Worm (Caenorhabditis elegans): ENCODE measurements around the gene fut-2.

Gene fut-2

ce11 chrV:6551707-6552390 is 23.8 kb downstream of the fut-2 start, which contains the start of gene twk-10 (continued):
- TF ChIP-seq Y53G8AR.9 (GFP tag; conservative IDR thresholded peaks at IDR 0.05) (no peak), F57A8.1 (GFP tag; optimal IDR thresholded peaks at IDR 0.05) (peak; percentile 50), F52B5.7 (tag; optimal IDR thresholded peaks at IDR 0.05) (no peak), ztf-18 (tag; optimal IDR thresholded peaks at IDR 0.05) (peak; percentile 56), T26A5.8 (tag; optimal IDR thresholded peaks at IDR 0.05) (peak; percentile 8), ztf-6 (GFP tag; IDR thresholded peaks at IDR 0.05) (no peak), tlf-1 (GFP tag; optimal IDR thresholded peaks at IDR 0.05) (no peak), snpc-1.3 (tag; optimal IDR thresholded peaks at IDR 0.05; ENCODE audit: insufficient read depth) (peak; percentile 57), him-1 (tag; optimal IDR thresholded peaks at IDR 0.05) (peak; percentile 75), dox-1 (GFP tag; IDR thresholded peaks at IDR 0.05) (peak; percentile 72; the same call in 1 of the 2 replicates), bed-2 (GFP tag; IDR thresholded peaks at IDR 0.05) (no peak), mcd-1 (GFP tag; IDR thresholded peaks at IDR 0.05) (no peak), snpc-4 (GFP tag; optimal IDR thresholded peaks at IDR 0.05) (peak; percentile 70), snpc-4 (tag; optimal IDR thresholded peaks at IDR 0.05) (peak in 1 of 4 experiments; percentile 35), sptf-2 (GFP tag; optimal IDR thresholded peaks at IDR 0.05) (no peak), pbrm-1 (GFP tag; IDR thresholded peaks at IDR 0.05) (peak; percentile 52; the same call in 1 of the 2 replicates), cebp-2 (GFP tag; IDR thresholded peaks at IDR 0.05) (0 out of 2 replicates have a peak, but pooled peaks have one; percentile 47), attf-6 (GFP tag; IDR thresholded peaks at IDR 0.05) (no peak), zim-3 (tag; optimal IDR thresholded peaks at IDR 0.05) (no peak), bed-1 (GFP tag; IDR thresholded peaks at IDR 0.05) (no peak), Y79H2A.3 (GFP tag; conservative IDR thresholded peaks at IDR 0.05) (no peak), Y53F4B.3 (GFP tag; IDR thresholded peaks at IDR 0.05) (no peak), tbp1 (GFP tag; optimal IDR thresholded peaks at IDR 0.05) (peak; percentile 94), sdz-38 (tag; optimal IDR thresholded peaks at IDR 0.05) (no peak), hrde-1 (tag; optimal IDR thresholded peaks at IDR 0.05; ENCODE audit: borderline replicate concordance) (peak; percentile 4), nfya-1 (tag; optimal IDR thresholded peaks at IDR 0.05; ENCODE audit: borderline replicate concordance, insufficient read depth) (no peak), nhr-120 (GFP tag; IDR thresholded peaks at IDR 0.05) (no peak), snpc-1.1 (tag; optimal IDR thresholded peaks at IDR 0.05; ENCODE audit: insufficient read depth) (no peak), lin-26 (GFP tag; IDR thresholded peaks at IDR 0.05) (peak; percentile 86), nfyb-1 (GFP tag; IDR thresholded peaks at IDR 0.05) (peak; percentile 73; the same call in 1 of the 2 replicates), lsy-27 (tag; optimal IDR thresholded peaks at IDR 0.05; ENCODE audit: borderline replicate concordance, insufficient read depth) (peak; percentile 51), rcor-1 (GFP tag; IDR thresholded peaks at IDR 0.05) (peak; percentile 52; the same call in 1 of the 2 replicates), madf-3 (GFP tag; IDR thresholded peaks at IDR 0.05) (0 out of 2 replicates have a peak, but pooled peaks have one; percentile 55), madf-6 (GFP tag; IDR thresholded peaks at IDR 0.05) (peak; percentile 58; the same call in 1 of the 2 replicates), ceh-58 (GFP tag; IDR thresholded peaks at IDR 0.05) (0 out of 2 replicates have a peak, but pooled peaks have one; percentile 72), pha-4 (tag; optimal IDR thresholded peaks at IDR 0.05) (no peak), B0035.1 (tag; optimal IDR thresholded peaks at IDR 0.05) (peak; percentile 15), ztf-26 (tag; optimal IDR thresholded peaks at IDR 0.05) (no peak), T07F8.4 (tag; optimal IDR thresholded peaks at IDR 0.05) (peak; percentile 35), mes-4 (tag; optimal IDR thresholded peaks at IDR 0.05) (peak; percentile 18), snpc-3.4 (tag; optimal IDR thresholded peaks at IDR 0.05) (peak; percentile 32), ets-4 (GFP tag; optimal IDR thresholded peaks at IDR 0.05) (peak; percentile 18), zfh-2 (GFP tag; conservative IDR thresholded peaks at IDR 0.05) (no peak), unc-62 (GFP tag; optimal IDR thresholded peaks at IDR 0.05) (no peak), lsl-1 (GFP tag; optimal IDR thresholded peaks at IDR 0.05) (peak; percentile 7), lir-1 (GFP tag; conservative IDR thresholded peaks at IDR 0.05) (no peak)
